Fruit fly (Drosophila melanogaster): Measurements from ENCODE around the gene Rpn3.

DNA sequence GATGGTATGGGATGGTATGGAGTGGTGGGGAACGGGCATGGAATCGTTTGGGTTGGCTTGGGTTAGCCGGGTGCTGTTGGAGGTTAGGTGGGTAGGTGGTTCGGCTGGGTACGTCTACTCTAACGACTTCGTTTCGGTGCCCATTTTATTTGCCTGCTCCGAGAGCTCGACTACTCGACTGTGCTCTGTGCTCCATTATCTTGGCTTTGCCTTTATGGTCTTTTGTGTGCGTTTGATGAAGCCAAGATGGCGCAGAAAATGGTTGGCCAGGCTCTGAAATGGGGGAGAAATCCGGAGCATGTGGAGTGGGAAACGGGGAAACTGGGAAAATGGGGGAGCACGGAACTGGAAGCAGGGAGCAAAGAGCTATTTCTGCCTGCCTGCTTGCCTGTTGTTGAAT is 42.3 kb downstream of the Rpn3 start:
- TF ChIP-seq CG8478 (optimal IDR thresholded peaks at IDR 0.05), result no peak
- no peak for TF ChIP-seq CTCF (optimal IDR thresholded peaks at IDR 0.05)
